Worm (Caenorhabditis elegans) whole organism, L4/young adult: ENCODE results near the gene Y39A1C.1.

Experiments used
- W03F9.2 ChIP-seq: fragments of 150-350 bp; optimal IDR thresholded peaks from 2 replicates; lab custom pipeline; 2014; ENCODE audit warnings: missing biosample characterization, missing genetic modification characterization
- him-1 ChIP-seq: sonication (generic microtip); optimal IDR thresholded peaks from 2 replicates; lab custom pipeline; 2016; ENCODE audit warnings: missing genotype, missing genetic modification reagents, missing genetic modification characterization, missing compliant biosample characterization

DNA sequence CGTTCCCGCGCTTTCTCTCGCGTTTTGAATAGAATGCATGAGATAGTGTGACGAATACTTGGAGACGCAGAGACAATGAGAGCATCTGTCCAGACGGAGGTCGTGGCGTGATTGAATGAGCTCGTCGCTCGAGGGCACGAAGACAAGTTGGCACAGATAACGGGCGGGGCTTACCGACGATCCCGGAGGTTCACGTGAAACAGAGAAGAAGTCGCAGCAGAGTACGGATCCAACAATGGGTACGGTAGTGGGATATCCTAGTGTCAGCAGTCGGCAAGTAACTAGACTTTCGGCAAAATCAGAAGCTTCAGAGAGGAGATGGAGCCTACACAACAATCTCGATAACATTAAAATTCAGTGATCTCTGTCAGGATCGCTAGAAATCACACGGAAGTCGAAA, 35.5 kb upstream of the Y39A1C.1 start:
- no peak for TF ChIP-seq W03F9.2
- no peak for TF ChIP-seq him-1 (tag; lab: Kevin White, UChicago)
